Worm (Caenorhabditis elegans): ENCODE measurements around the gene F13B12.7.

ce11 chrIV:10461767-10462166, 18.2 kb downstream of the F13B12.7 start, which contains the start of gene mec-3:
- no peak for TF ChIP-seq ama-1 (optimal IDR thresholded peaks at IDR 0.05)
- TF ChIP-seq ceh-82 (tag; optimal IDR thresholded peaks at IDR 0.05) = no peak
- no peak for TF ChIP-seq nhr-21 (tag; optimal IDR thresholded peaks at IDR 0.05)
- no peak for TF ChIP-seq mab-5 (tag; optimal IDR thresholded peaks at IDR 0.05)
- no peak for TF ChIP-seq zag-1 (tag; optimal IDR thresholded peaks at IDR 0.05)
- no peak for TF ChIP-seq elt-3 (tag; optimal IDR thresholded peaks at IDR 0.05)
- TF ChIP-seq ceh-16 (tag; optimal IDR thresholded peaks at IDR 0.05) = no peak
- no peak for TF ChIP-seq alr-1 (tag; optimal IDR thresholded peaks at IDR 0.05)
